Fruit fly (Drosophila melanogaster) whole organism, embryonic: ENCODE measurements around the gene CG15252.

Experiments used
- BtbVII ChIP-seq: fragments of 200-800 bp; sonication (Bioruptor generic); optimal IDR thresholded peaks from 3 replicates; lab custom pipeline; 2017; ENCODE audit warnings: missing biosample characterization, mild to moderate bottlenecking, missing genetic modification characterization
- CG10462 ChIP-seq: fragments of 200-800 bp; sonication (Bioruptor generic); optimal IDR thresholded peaks from 2 replicates; lab custom pipeline; 2016; ENCODE audit warnings: missing biosample characterization, missing genetic modification characterization
- CG12942 ChIP-seq: fragments of 200-800 bp; sonication (Bioruptor generic); optimal IDR thresholded peaks from 3 replicates; lab custom pipeline; 2016; ENCODE audit warnings: missing biosample characterization, missing genetic modification characterization
- CG13123 ChIP-seq: fragments of 200-800 bp; sonication (Bioruptor generic); optimal IDR thresholded peaks from 2 replicates; lab custom pipeline; 2016; ENCODE audit warnings: missing biosample characterization, missing genetic modification characterization
- CG13424 ChIP-seq: fragments of 200-800 bp; sonication (Bioruptor generic); optimal IDR thresholded peaks from 2 replicates; lab custom pipeline; 2019; ENCODE audit warnings: missing biosample characterization, mild to moderate bottlenecking, missing genetic modification characterization, moderate library complexity
- CG14014 ChIP-seq: fragments of 200-800 bp; sonication (Bioruptor generic); IDR thresholded peaks from 2 replicates; pipeline ENCODE4 v1.3.6; 2022; ENCODE audit warnings: missing biosample characterization, missing genetic modification characterization
- CG14667 ChIP-seq: fragments of 200-800 bp; sonication (Bioruptor generic); IDR thresholded peaks from 2 replicates; pipeline ENCODE4 v1.3.6; 2022; ENCODE audit warnings: missing biosample characterization, missing genetic modification characterization
- CG15269 ChIP-seq: fragments of 200-800 bp; sonication (Bioruptor generic); optimal IDR thresholded peaks from 2 replicates; lab custom pipeline; 2018; ENCODE audit warnings: missing biosample characterization, mild to moderate bottlenecking, missing genetic modification characterization, moderate library complexity
- CG1603 ChIP-seq: fragments of 200-800 bp; sonication (Bioruptor generic); optimal IDR thresholded peaks from 2 replicates; lab custom pipeline; 2019; ENCODE audit warnings: missing biosample characterization, mild to moderate bottlenecking, missing genetic modification characterization, moderate library complexity
- CG2678 ChIP-seq: fragments of 200-800 bp; sonication (Bioruptor generic); optimal IDR thresholded peaks from 3 replicates; lab custom pipeline; 2019; ENCODE audit warnings: missing biosample characterization, mild to moderate bottlenecking, missing genetic modification characterization, moderate library complexity
- CG30403 ChIP-seq: fragments of 200-800 bp; sonication (Bioruptor generic); optimal IDR thresholded peaks from 3 replicates; lab custom pipeline; 2016; ENCODE audit warnings: missing biosample characterization, missing genetic modification characterization
- CG32532 ChIP-seq: fragments of 200-800 bp; sonication (Bioruptor generic); IDR thresholded peaks from 2 replicates; pipeline ENCODE4 v1.3.6; 2022; ENCODE audit warnings: missing biosample characterization, missing genetic modification characterization
- CG33213 ChIP-seq: fragments of 200-800 bp; sonication (Bioruptor generic); optimal IDR thresholded peaks from 3 replicates; lab custom pipeline; 2016; ENCODE audit warnings: missing biosample characterization, missing genetic modification characterization
- CG34422 ChIP-seq: fragments of 200-800 bp; sonication (Bioruptor generic); IDR thresholded peaks from 3 replicates; pipeline ENCODE4 v1.3.6; 2022; ENCODE audit warnings: missing biosample characterization, missing genetic modification characterization
- CG43689 ChIP-seq: fragments of 200-800 bp; sonication (Bioruptor generic); IDR thresholded peaks from 2 replicates; pipeline ENCODE4 v1.3.6; 2022; ENCODE audit warnings: missing biosample characterization, missing genetic modification characterization
- CG4404 ChIP-seq: fragments of 200-800 bp; sonication (Bioruptor generic); IDR thresholded peaks from 2 replicates; pipeline ENCODE4 v1.3.6; 2022; ENCODE audit warnings: missing biosample characterization, missing genetic modification characterization
- CG6765 ChIP-seq: fragments of 200-800 bp; sonication (Bioruptor generic); optimal IDR thresholded peaks from 3 replicates; lab custom pipeline; 2017; ENCODE audit warnings: missing biosample characterization, mild to moderate bottlenecking, missing genetic modification characterization
- CG6854 ChIP-seq: fragments of 200-800 bp; sonication (Bioruptor generic); optimal IDR thresholded peaks from 3 replicates; lab custom pipeline; 2017; ENCODE audit warnings: missing biosample characterization, mild to moderate bottlenecking, missing genetic modification characterization
- CG8359 ChIP-seq: fragments of 200-800 bp; sonication (Bioruptor generic); optimal IDR thresholded peaks from 2 replicates; lab custom pipeline; 2017; ENCODE audit warnings: missing biosample characterization, mild to moderate bottlenecking, missing genetic modification characterization, borderline replicate concordance
- CG9437 ChIP-seq: fragments of 200-800 bp; sonication (Bioruptor generic); optimal IDR thresholded peaks from 2 replicates; lab custom pipeline; 2018; ENCODE audit warnings: missing biosample characterization, mild to moderate bottlenecking, missing genetic modification characterization
- CG9817 ChIP-seq: fragments of 200-800 bp; sonication (Bioruptor generic); optimal IDR thresholded peaks from 2 replicates; lab custom pipeline; 2018; ENCODE audit warnings: missing biosample characterization, mild to moderate bottlenecking, missing genetic modification characterization, moderate library complexity
- CoRest ChIP-seq: fragments of 200-800 bp; sonication (Bioruptor generic); optimal IDR thresholded peaks from 3 replicates; lab custom pipeline; 2018; ENCODE audit warnings: missing biosample characterization, mild to moderate bottlenecking, missing genetic modification characterization, moderate library complexity
- Drgx ChIP-seq: fragments of 200-800 bp; sonication (Bioruptor generic); IDR thresholded peaks from 2 replicates; pipeline ENCODE4 v1.3.6; 2022; ENCODE audit warnings: missing biosample characterization, missing genetic modification characterization
- Ets65A ChIP-seq: fragments of 200-800 bp; sonication (Bioruptor generic); peaks from one replicate; lab custom pipeline; 2016; ENCODE audit warnings: missing biosample characterization, missing genetic modification characterization
- Gsc ChIP-seq: fragments of 200-800 bp; sonication (Bioruptor generic); IDR thresholded peaks from 2 replicates; pipeline ENCODE4 v1.3.6; 2022; ENCODE audit warnings: missing biosample characterization, missing genetic modification characterization
- Hey ChIP-seq: fragments of 200-800 bp; sonication (Bioruptor generic); optimal IDR thresholded peaks from 3 replicates; lab custom pipeline; 2018; ENCODE audit warnings: missing biosample characterization, mild to moderate bottlenecking, missing genetic modification characterization
- Hmx ChIP-seq: fragments of 200-800 bp; sonication (Bioruptor generic); optimal IDR thresholded peaks from 2 replicates; lab custom pipeline; 2016; ENCODE audit warnings: missing biosample characterization, missing genetic modification characterization
- Max ChIP-seq: fragments of 200-800 bp; sonication (Bioruptor generic); optimal IDR thresholded peaks from 2 replicates; lab custom pipeline; 2016; ENCODE audit warnings: missing biosample characterization, mild to moderate bottlenecking, missing genetic modification characterization
- Mes4 ChIP-seq: fragments of 200-800 bp; sonication (Bioruptor generic); optimal IDR thresholded peaks from 2 replicates; lab custom pipeline; 2016; ENCODE audit warnings: missing biosample characterization, missing genetic modification characterization
- Nf-YA ChIP-seq: fragments of 200-800 bp; sonication (Bioruptor generic); IDR thresholded peaks from 2 replicates; pipeline ENCODE4 v1.3.6; 2022; ENCODE audit warnings: missing biosample characterization, missing genetic modification characterization
- Ssrp ChIP-seq: fragments of 200-800 bp; sonication (Bioruptor generic); optimal IDR thresholded peaks from 2 replicates; lab custom pipeline; 2018; ENCODE audit warnings: missing biosample characterization, mild to moderate bottlenecking, missing genetic modification characterization, moderate library complexity
- YL-1 ChIP-seq: fragments of 200-800 bp; sonication (Bioruptor generic); optimal IDR thresholded peaks from 3 replicates; lab custom pipeline; 2017; ENCODE audit warnings: missing biosample characterization, mild to moderate bottlenecking, missing genetic modification characterization
- amos ChIP-seq: fragments of 200-800 bp; sonication (Bioruptor generic); IDR thresholded peaks from 2 replicates; pipeline ENCODE4 v1.3.6; 2022; ENCODE audit warnings: missing biosample characterization, missing genetic modification characterization; ENCODE audit not compliant: partially characterized antibody
- ash1 ChIP-seq: fragments of 200-800 bp; sonication (Bioruptor generic); optimal IDR thresholded peaks from 2 replicates; lab custom pipeline; 2018; ENCODE audit warnings: missing biosample characterization, mild to moderate bottlenecking, missing genetic modification characterization
- chn ChIP-seq: fragments of 200-800 bp; sonication (Bioruptor generic); optimal IDR thresholded peaks from 2 replicates; lab custom pipeline; 2016; ENCODE audit warnings: missing biosample characterization, missing genetic modification characterization
- dati ChIP-seq: fragments of 200-800 bp; sonication (Bioruptor generic); IDR thresholded peaks from 2 replicates; pipeline ENCODE4 v1.3.6; 2022; ENCODE audit warnings: missing biosample characterization, missing genetic modification characterization
- disco-r ChIP-seq: fragments of 200-800 bp; sonication (Bioruptor generic); optimal IDR thresholded peaks from 2 replicates; lab custom pipeline; 2016; ENCODE audit warnings: missing biosample characterization, missing genetic modification characterization
- dysf ChIP-seq: fragments of 200-800 bp; sonication (Bioruptor generic); IDR thresholded peaks from 3 replicates; pipeline ENCODE4 v1.3.6; 2022; ENCODE audit warnings: missing biosample characterization, missing genetic modification characterization
- esg ChIP-seq: fragments of 200-800 bp; sonication (Bioruptor generic); conservative IDR thresholded peaks from 2 replicates; pipeline ENCODE4 v1.3.6; 2022; ENCODE audit warnings: missing biosample characterization, missing genetic modification characterization
- ftz-f1 ChIP-seq: fragments of 200-800 bp; sonication (Bioruptor generic); optimal IDR thresholded peaks from 2 replicates; lab custom pipeline; 2016; ENCODE audit warnings: missing biosample characterization, missing genetic modification characterization
- gcm ChIP-seq: fragments of 200-800 bp; sonication (Bioruptor generic); optimal IDR thresholded peaks from 2 replicates; lab custom pipeline; 2019; ENCODE audit warnings: missing biosample characterization, mild to moderate bottlenecking, missing genetic modification characterization, moderate library complexity
- her ChIP-seq: fragments of 200-800 bp; sonication (Bioruptor generic); optimal IDR thresholded peaks from 2 replicates; lab custom pipeline; 2016; ENCODE audit warnings: missing biosample characterization, missing genetic modification characterization
- lilli ChIP-seq: fragments of 200-800 bp; sonication (Bioruptor generic); optimal IDR thresholded peaks from 3 replicates; lab custom pipeline; 2016; ENCODE audit warnings: missing biosample characterization, missing genetic modification characterization
- p53 ChIP-seq: fragments of 200-800 bp; sonication (Bioruptor generic); optimal IDR thresholded peaks from 2 replicates; lab custom pipeline; 2016; ENCODE audit warnings: missing biosample characterization, missing genetic modification characterization
- pum ChIP-seq: fragments of 200-800 bp; sonication (Bioruptor generic); optimal IDR thresholded peaks from 2 replicates; lab custom pipeline; 2016; ENCODE audit warnings: missing biosample characterization, missing genetic modification characterization
- row ChIP-seq: fragments of 200-800 bp; sonication (Bioruptor generic); IDR thresholded peaks from 3 replicates; pipeline ENCODE4 v1.3.6; 2022; ENCODE audit warnings: missing biosample characterization, missing genetic modification characterization
- sima ChIP-seq: fragments of 200-800 bp; sonication (Bioruptor generic); optimal IDR thresholded peaks from 2 replicates; lab custom pipeline; 2016; ENCODE audit warnings: missing biosample characterization, missing genetic modification characterization
- stc ChIP-seq: fragments of 200-800 bp; sonication (Bioruptor generic); IDR thresholded peaks from 2 replicates; pipeline ENCODE4 v1.3.6; 2022; ENCODE audit warnings: missing biosample characterization, missing genetic modification characterization
- unpg ChIP-seq: fragments of 200-800 bp; sonication (Bioruptor generic); optimal IDR thresholded peaks from 3 replicates; lab custom pipeline; 2018; ENCODE audit warnings: missing biosample characterization, mild to moderate bottlenecking, missing genetic modification characterization, moderate library complexity
- wdn ChIP-seq: fragments of 200-800 bp; sonication (Bioruptor generic); IDR thresholded peaks from 2 replicates; pipeline ENCODE4 v1.3.6; 2022; ENCODE audit warnings: missing biosample characterization, missing genetic modification characterization

CG15252 gene

dm6 chrX:9993427-9994218 is 13.3 kb upstream of the CG15252 start (continued):
- TF ChIP-seq ftz-f1 (GFP tag; lab: Kevin White, UChicago), result no peak
- TF ChIP-seq Ssrp (tag; lab: Kevin White, UChicago), result no peak
- TF ChIP-seq gcm, result no peak
- peak; percentile 48; the same call in 1 of the 2 replicates for TF ChIP-seq CG14014 (GFP tag; lab: Robert Waterston, UW)
- 0 out of 2 replicates have a peak, but pooled peaks have one; percentile 22 for TF ChIP-seq esg (GFP tag; lab: Robert Waterston, UW)
- no peak for TF ChIP-seq Mes4 (GFP tag; lab: Kevin White, UChicago)
- TF ChIP-seq pum (GFP tag; lab: Kevin White, UChicago), result no peak
- TF ChIP-seq CG43689, result no peak
- TF ChIP-seq CG8359 (GFP tag; lab: Kevin White, UChicago), result no peak
- TF ChIP-seq dysf (GFP tag; lab: Robert Waterston, UW), result 0 out of 3 replicates have a peak, but pooled peaks have one; percentile 9
- no peak for TF ChIP-seq BtbVII (GFP tag; lab: Kevin White, UChicago)
- TF ChIP-seq CG13424, result peak; percentile 12
- peak; percentile 1 for TF ChIP-seq CG15269 (tag; lab: Kevin White, UChicago)
- no peak for TF ChIP-seq sima
- TF ChIP-seq CoRest, result peak; percentile 10
- TF ChIP-seq CG13123 (GFP tag; lab: Kevin White, UChicago), result no peak
- no peak for TF ChIP-seq chn (GFP tag; lab: Kevin White, UChicago)
- no peak for TF ChIP-seq CG6765 (GFP tag; lab: Kevin White, UChicago)
- TF ChIP-seq Max, result no peak
- TF ChIP-seq CG14667 (GFP tag; lab: Robert Waterston, UW), result no peak
- no peak for TF ChIP-seq Nf-YA (GFP tag; lab: Robert Waterston, UW)
- TF ChIP-seq CG1603 (tag; lab: Kevin White, UChicago), result peak; percentile 9
- TF ChIP-seq amos (GFP tag; lab: Robert Waterston, UW), result no peak
- TF ChIP-seq wdn (GFP tag; lab: Robert Waterston, UW), result no peak
- no peak for TF ChIP-seq CG12942 (GFP tag; lab: Kevin White, UChicago)
- TF ChIP-seq lilli (GFP tag; lab: Kevin White, UChicago), result no peak
- no peak for TF ChIP-seq Hmx (GFP tag; lab: Kevin White, UChicago)
- no peak for TF ChIP-seq CG33213 (GFP tag; lab: Kevin White, UChicago)
- 0 out of 2 replicates have a peak, but pooled peaks have one; percentile 26 for TF ChIP-seq CG32532 (GFP tag; lab: Robert Waterston, UW)
- no peak for TF ChIP-seq stc (GFP tag; lab: Robert Waterston, UW)
- no peak for TF ChIP-seq Hey (tag; lab: Kevin White, UChicago)
- no peak for TF ChIP-seq CG9437 (GFP tag; lab: Kevin White, UChicago)
- no peak for TF ChIP-seq CG4404 (GFP tag; lab: Robert Waterston, UW)
- TF ChIP-seq Drgx (GFP tag; lab: Robert Waterston, UW), result 0 out of 2 replicates have a peak, but pooled peaks have one; percentile 8
- TF ChIP-seq p53 (GFP tag; lab: Kevin White, UChicago), result no peak
- peak; percentile 68 for TF ChIP-seq Ets65A (GFP tag; lab: Kevin White, UChicago)
- TF ChIP-seq row, result peak; percentile 52
- no peak for TF ChIP-seq ash1 (GFP tag; lab: Kevin White, UChicago)
- TF ChIP-seq CG6854, result no peak
- TF ChIP-seq CG30403, result peak; percentile 4
- TF ChIP-seq CG9817, result peak; percentile 27
- no peak for TF ChIP-seq disco-r
- TF ChIP-seq dati (GFP tag; lab: Robert Waterston, UW), result no peak
- no peak for TF ChIP-seq CG34422
- TF ChIP-seq YL-1 (GFP tag; lab: Kevin White, UChicago), result no peak
- TF ChIP-seq unpg (GFP tag; lab: Kevin White, UChicago), result peak; percentile 7
- TF ChIP-seq CG10462 (GFP tag; lab: Kevin White, UChicago), result no peak
- TF ChIP-seq her, result no peak
- no peak for TF ChIP-seq Gsc (GFP tag; lab: Robert Waterston, UW)
- peak; percentile 35 for TF ChIP-seq CG2678 (tag; lab: Kevin White, UChicago)
